Fruit fly (Drosophila melanogaster) whole organism, pupa: ENCODE data around the gene tadr.

Experiments
- CG10348 ChIP-seq: fragments of 200-800 bp; sonication (Bioruptor generic); IDR thresholded peaks from 2 replicates; pipeline ENCODE4 v1.3.6; 2022; ENCODE audit warnings: missing biosample characterization, missing genetic modification characterization
- CG12605 ChIP-seq: fragments of 200-800 bp; sonication (Bioruptor generic); IDR thresholded peaks from 2 replicates; pipeline ENCODE4 v1.3.6; 2022; ENCODE audit warnings: missing biosample characterization, missing genetic modification characterization
- CG13204 ChIP-seq: fragments of 200-800 bp; sonication (Bioruptor generic); optimal IDR thresholded peaks from 2 replicates; lab custom pipeline; 2018; ENCODE audit warnings: missing biosample characterization, mild to moderate bottlenecking, missing genetic modification characterization, moderate library complexity
- CG14655 ChIP-seq: fragments of 200-800 bp; sonication (Bioruptor generic); optimal IDR thresholded peaks from 3 replicates; lab custom pipeline; 2017; ENCODE audit warnings: mild to moderate bottlenecking, missing biosample characterization, missing genetic modification reagents, missing genetic modification characterization
- CG15710 ChIP-seq: fragments of 200-800 bp; sonication (Bioruptor generic); optimal IDR thresholded peaks from 2 replicates; lab custom pipeline; 2018; ENCODE audit warnings: missing biosample characterization, mild to moderate bottlenecking, missing genetic modification characterization, moderate library complexity
- CG17806 ChIP-seq: fragments of 200-800 bp; sonication (Bioruptor generic); optimal IDR thresholded peaks from 2 replicates; lab custom pipeline; 2018; ENCODE audit warnings: missing biosample characterization, mild to moderate bottlenecking, missing genetic modification characterization, moderate library complexity
- CG32121 ChIP-seq: fragments of 200-800 bp; sonication (Bioruptor generic); IDR thresholded peaks from 2 replicates; pipeline ENCODE4 v1.3.6; 2022; ENCODE audit warnings: missing biosample characterization, missing genetic modification characterization
- CG34367 ChIP-seq: fragments of 200-800 bp; sonication (Bioruptor generic); optimal IDR thresholded peaks from 2 replicates; lab custom pipeline; 2018; ENCODE audit warnings: missing biosample characterization, mild to moderate bottlenecking, missing genetic modification characterization
- CG4496 ChIP-seq: fragments of 200-800 bp; sonication (Bioruptor generic); IDR thresholded peaks from 3 replicates; pipeline ENCODE4 v1.3.6; 2022; ENCODE audit warnings: missing biosample characterization, missing genetic modification characterization
- CG8159 ChIP-seq: fragments of 200-800 bp; sonication (Bioruptor generic); optimal IDR thresholded peaks from 3 replicates; lab custom pipeline; 2018; ENCODE audit warnings: missing biosample characterization, mild to moderate bottlenecking, missing genetic modification characterization, moderate library complexity
- CG8301 ChIP-seq: fragments of 200-800 bp; sonication (Bioruptor generic); optimal IDR thresholded peaks from 2 replicates; lab custom pipeline; 2018; ENCODE audit warnings: missing biosample characterization, mild to moderate bottlenecking, missing genetic modification characterization
- CG9948 ChIP-seq: fragments of 200-800 bp; sonication (Bioruptor generic); optimal IDR thresholded peaks from 2 replicates; lab custom pipeline; 2018; ENCODE audit warnings: missing biosample characterization, mild to moderate bottlenecking, missing genetic modification characterization, moderate library complexity
- D1 ChIP-seq: fragments of 200-800 bp; sonication (Bioruptor generic); optimal IDR thresholded peaks from 2 replicates; lab custom pipeline; 2018; ENCODE audit warnings: missing biosample characterization, mild to moderate bottlenecking, missing genetic modification characterization, moderate library complexity
- EcR ChIP-seq: fragments of 200-800 bp; sonication (Bioruptor generic); optimal IDR thresholded peaks from 3 replicates; lab custom pipeline; 2019; ENCODE audit warnings: missing biosample characterization, missing genetic modification characterization, mild to moderate bottlenecking, moderate library complexity, missing genetic modification reagents
- Ets98B ChIP-seq: fragments of 200-800 bp; sonication (Bioruptor generic); IDR thresholded peaks from 2 replicates; pipeline ENCODE4 v1.3.6; 2022; ENCODE audit warnings: missing biosample characterization, missing genetic modification characterization
- Pif1A ChIP-seq: fragments of 200-800 bp; sonication (Bioruptor generic); optimal IDR thresholded peaks from 3 replicates; lab custom pipeline; 2016; ENCODE audit warnings: missing biosample characterization, missing genetic modification characterization
- Pif1B ChIP-seq: fragments of 200-800 bp; sonication (Bioruptor generic); optimal IDR thresholded peaks from 3 replicates; lab custom pipeline; 2016; ENCODE audit warnings: missing biosample characterization, missing genetic modification characterization
- Snoo ChIP-seq: fragments of 200-800 bp; sonication (Bioruptor generic); optimal IDR thresholded peaks from 3 replicates; lab custom pipeline; 2017; ENCODE audit warnings: missing biosample characterization, mild to moderate bottlenecking, missing genetic modification characterization, inconsistent platforms
- fd96Ca ChIP-seq: fragments of 200-800 bp; sonication (Bioruptor generic); IDR thresholded peaks from 3 replicates; pipeline ENCODE4 v1.3.6; 2022; ENCODE audit warnings: missing biosample characterization, missing genetic modification characterization
- gl ChIP-seq: fragments of 200-800 bp; sonication (Bioruptor generic); optimal IDR thresholded peaks from 2 replicates; lab custom pipeline; 2018; ENCODE audit warnings: missing biosample characterization, mild to moderate bottlenecking, missing genetic modification characterization
- rn ChIP-seq: fragments of 200-800 bp; sonication (Bioruptor generic); IDR thresholded peaks from 2 replicates; pipeline ENCODE4 v1.3.6; 2022; ENCODE audit warnings: missing biosample characterization, missing genetic modification characterization

The tadr gene

dm6 chr2L:21075105-21075504 is at the start of gene tadr:
Gene tadr, plus strand, starts transcription at chr2L:21075405.
- no peak for TF ChIP-seq Pif1B
- TF ChIP-seq CG8301 (tag; lab: Kevin White, UChicago) = no peak
- TF ChIP-seq CG14655 (GFP tag; lab: Kevin White, UChicago) = peak; percentile 7

- TF ChIP-seq CG8301 (tag; lab: Kevin White, UChicago) (peak; percentile 3), CG32121 (GFP tag; lab: Robert Waterston, UW) (no peak), CG14655 (GFP tag; lab: Kevin White, UChicago) (peak; percentile 34)
These were observed 48.6 kb upstream of the tadr start for dm6 chr2L:21026597-21026996.

dm6 chr2L:21029154-21029553 is 46.1 kb upstream of the tadr start:
- no peak for TF ChIP-seq D1 (tag; lab: Kevin White, UChicago)
- TF ChIP-seq CG15710 (tag; lab: Kevin White, UChicago) = no peak
- no peak for TF ChIP-seq CG10348 (GFP tag; lab: Robert Waterston, UW)
- TF ChIP-seq CG12605 (GFP tag; lab: Robert Waterston, UW) = no peak
- no peak for TF ChIP-seq CG17806 (tag; lab: Kevin White, UChicago)
- TF ChIP-seq EcR (GFP tag; lab: Kevin White, UChicago) = no peak
- no peak for TF ChIP-seq CG32121 (GFP tag; lab: Robert Waterston, UW)
- TF ChIP-seq CG8159 (tag; lab: Kevin White, UChicago) = no peak
- no peak for TF ChIP-seq gl (tag; lab: Kevin White, UChicago)
- no peak for TF ChIP-seq Snoo
- no peak for TF ChIP-seq CG14655 (GFP tag; lab: Kevin White, UChicago)
- TF ChIP-seq Pif1B = no peak
- TF ChIP-seq rn (GFP tag; lab: Robert Waterston, UW) = no peak
- TF ChIP-seq, all 21 proteins: peak for 0

dm6 chr2L:21029749-21030148 is 45.5 kb upstream of the tadr start:
- no peak for TF ChIP-seq CG9948 (tag; lab: Kevin White, UChicago)
- TF ChIP-seq Snoo = no peak
- TF ChIP-seq CG8301 (tag; lab: Kevin White, UChicago) = no peak
- no peak for TF ChIP-seq CG8159 (tag; lab: Kevin White, UChicago)
- TF ChIP-seq Pif1B = no peak
- no peak for TF ChIP-seq CG10348 (GFP tag; lab: Robert Waterston, UW)
- no peak for TF ChIP-seq CG4496 (GFP tag; lab: Robert Waterston, UW)

- TF ChIP-seq EcR (GFP tag; lab: Kevin White, UChicago) = no peak
- TF ChIP-seq D1 (tag; lab: Kevin White, UChicago) = no peak
- TF ChIP-seq gl (tag; lab: Kevin White, UChicago) = no peak
- no peak for TF ChIP-seq CG10348 (GFP tag; lab: Robert Waterston, UW)
- no peak for TF ChIP-seq CG15710 (tag; lab: Kevin White, UChicago)
- TF ChIP-seq Ets98B = no peak
- peak; percentile 39 for TF ChIP-seq Snoo
- TF ChIP-seq CG8159 (tag; lab: Kevin White, UChicago) = peak; percentile 5
- TF ChIP-seq Pif1A = no peak
- TF ChIP-seq CG32121 (GFP tag; lab: Robert Waterston, UW) = no peak
- no peak for TF ChIP-seq CG9948 (tag; lab: Kevin White, UChicago)
- no peak for TF ChIP-seq CG17806 (tag; lab: Kevin White, UChicago)
These were observed 45.0 kb upstream of the tadr start for dm6 chr2L:21030235-21030634.

- TF ChIP-seq CG4496 (GFP tag; lab: Robert Waterston, UW) = no peak
- no peak for TF ChIP-seq CG8301 (tag; lab: Kevin White, UChicago)
- TF ChIP-seq Ets98B = no peak
- TF ChIP-seq Pif1B = no peak
- TF ChIP-seq CG14655 (GFP tag; lab: Kevin White, UChicago) = no peak
- TF ChIP-seq CG17806 (tag; lab: Kevin White, UChicago) = no peak
- TF ChIP-seq CG15710 (tag; lab: Kevin White, UChicago) = no peak
- TF ChIP-seq CG34367 (tag; lab: Kevin White, UChicago) = no peak
- TF ChIP-seq CG8159 (tag; lab: Kevin White, UChicago) = no peak
- no peak for TF ChIP-seq EcR (GFP tag; lab: Kevin White, UChicago)
- TF ChIP-seq CG13204 (GFP tag; lab: Kevin White, UChicago) = no peak
- TF ChIP-seq D1 (tag; lab: Kevin White, UChicago) = no peak
- no peak for TF ChIP-seq CG9948 (tag; lab: Kevin White, UChicago)
- no peak for TF ChIP-seq CG32121 (GFP tag; lab: Robert Waterston, UW)
- no peak for TF ChIP-seq rn (GFP tag; lab: Robert Waterston, UW)
These were observed 41.9 kb upstream of the tadr start for dm6 chr2L:21033315-21033714.

dm6 chr2L:21034388-21034787 is 40.8 kb upstream of the tadr start:
- TF ChIP-seq CG34367 (tag; lab: Kevin White, UChicago) = no peak
- no peak for TF ChIP-seq CG8159 (tag; lab: Kevin White, UChicago)
- no peak for TF ChIP-seq Ets98B
- no peak for TF ChIP-seq EcR (GFP tag; lab: Kevin White, UChicago)
- no peak for TF ChIP-seq Snoo
- TF ChIP-seq CG17806 (tag; lab: Kevin White, UChicago) = no peak
- no peak for TF ChIP-seq CG4496 (GFP tag; lab: Robert Waterston, UW)
- TF ChIP-seq CG32121 (GFP tag; lab: Robert Waterston, UW) = no peak
- no peak for TF ChIP-seq CG15710 (tag; lab: Kevin White, UChicago)
- no peak for TF ChIP-seq rn (GFP tag; lab: Robert Waterston, UW)
- no peak for TF ChIP-seq CG13204 (GFP tag; lab: Kevin White, UChicago)
- TF ChIP-seq Pif1B = no peak
- TF ChIP-seq CG9948 (tag; lab: Kevin White, UChicago) = no peak
- TF ChIP-seq Pif1A = no peak
- TF ChIP-seq fd96Ca (GFP tag; lab: Robert Waterston, UW) = no peak
- TF ChIP-seq CG10348 (GFP tag; lab: Robert Waterston, UW) = no peak
- TF ChIP-seq CG12605 (GFP tag; lab: Robert Waterston, UW) = no peak
- TF ChIP-seq CG14655 (GFP tag; lab: Kevin White, UChicago) = no peak
